2 worm cellular contexts compared by ENCODE assay signal in genomic region chrX:2553433-2553860, ce11.
TF ChIP-seq lines count a peak whose summit lies in the region.

No protein-coding gene starts in this region.

TF ChIP-seq in whole organism, L4 larva, 104 proteins besides CTCF, POLR2A, EP300 and RAD21 (continued from another document):
- TF ChIP-seq ceh-20 (GFP tag; IDR thresholded peaks at IDR 0.05; lab: Robert Waterston, UW), result peak; percentile 83
- peak in 1 of 2 experiments; percentile 95 for TF ChIP-seq unc-62 (GFP tag; optimal IDR thresholded peaks at IDR 0.05 in 1 of 2; lab: Kevin White, UChicago)
- TF ChIP-seq unc-62 (tag; optimal IDR thresholded peaks at IDR 0.05; lab: Kevin White, UChicago), result no peak
- TF ChIP-seq Y105C5A.15 (GFP tag; IDR thresholded peaks at IDR 0.05; lab: Robert Waterston, UW), result 0 out of 2 replicates have a peak, but pooled peaks have one; percentile 19
- TF ChIP-seq attf-4 (tag; optimal IDR thresholded peaks at IDR 0.05; lab: Kevin White, UChicago), result no peak
- TF ChIP-seq egl-43 (GFP tag; IDR thresholded peaks at IDR 0.05; lab: Robert Waterston, UW), result peak; percentile 94
- peak; percentile 75 for TF ChIP-seq spr-1 (tag; optimal IDR thresholded peaks at IDR 0.05; lab: Kevin White, UChicago)
- peak; percentile 66 for TF ChIP-seq Y48G9A.11 (GFP tag; IDR thresholded peaks at IDR 0.05; lab: Robert Waterston, UW)
- peak; percentile 92 for TF ChIP-seq hmg-1.1 (GFP tag; IDR thresholded peaks at IDR 0.05; lab: Robert Waterston, UW)
- TF ChIP-seq nhr-42 (GFP tag; IDR thresholded peaks at IDR 0.05; lab: Robert Waterston, UW), result peak; percentile 55; the same call in 1 of the 2 replicates
- peak; percentile 5 for TF ChIP-seq zfp-2 (tag; optimal IDR thresholded peaks at IDR 0.05; lab: Kevin White, UChicago)
- TF ChIP-seq lin-38 (GFP tag; IDR thresholded peaks at IDR 0.05; lab: Robert Waterston, UW), result peak; percentile 77
- peak; percentile 73; the same call in 1 of the 2 replicates for TF ChIP-seq D1046.2 (GFP tag; IDR thresholded peaks at IDR 0.05; lab: Robert Waterston, UW)
- TF ChIP-seq mep-1 (tag; optimal IDR thresholded peaks at IDR 0.05; lab: Kevin White, UChicago), result peak; percentile 85
- TF ChIP-seq madf-9 (GFP tag; conservative IDR thresholded peaks at IDR 0.05; lab: Robert Waterston, UW), result peak; percentile 88
- peak; percentile 81 for TF ChIP-seq F26F4.8 (GFP tag; conservative IDR thresholded peaks at IDR 0.05; lab: Robert Waterston, UW)
- TF ChIP-seq tra-1 (GFP tag; IDR thresholded peaks at IDR 0.05; lab: Robert Waterston, UW), result peak; percentile 80
- no peak for TF ChIP-seq zfp-3 (GFP tag; conservative IDR thresholded peaks at IDR 0.05; lab: Robert Waterston, UW)
- TF ChIP-seq lir-3 (tag; optimal IDR thresholded peaks at IDR 0.05; lab: Kevin White, UChicago), result peak; percentile 76
- no peak for TF ChIP-seq ceh-82 (tag; optimal IDR thresholded peaks at IDR 0.05; lab: Kevin White, UChicago)
- TF ChIP-seq egl-27 (tag; optimal IDR thresholded peaks at IDR 0.05; lab: Kevin White, UChicago), result no peak
- TF ChIP-seq F10B5.3 (tag; optimal IDR thresholded peaks at IDR 0.05; lab: Kevin White, UChicago), result peak; percentile 31
- peak; percentile 60 for TF ChIP-seq ztf-7 (tag; optimal IDR thresholded peaks at IDR 0.05; lab: Kevin White, UChicago)
- TF ChIP-seq mes-2 (tag; optimal IDR thresholded peaks at IDR 0.05; lab: Kevin White, UChicago; ENCODE audit: poor library complexity, severe bottlenecking), result peak; percentile 75
- TF ChIP-seq lin-15B (tag; optimal IDR thresholded peaks at IDR 0.05; lab: Kevin White, UChicago), result no peak
- TF ChIP-seq rbr-2 (tag; optimal IDR thresholded peaks at IDR 0.05; lab: Kevin White, UChicago), result peak; percentile 84
- peak; percentile 97 for TF ChIP-seq aha-1 (tag; lab: Kevin White, UChicago)
- peak; percentile 60 for TF ChIP-seq dmd-6 (GFP tag; IDR thresholded peaks at IDR 0.05; lab: Robert Waterston, UW)
- peak in 1 of 2 experiments; percentile 66 for TF ChIP-seq lsy-2 (tag; optimal IDR thresholded peaks at IDR 0.05; lab: Kevin White, UChicago)
- TF ChIP-seq mdl-1 (tag; optimal IDR thresholded peaks at IDR 0.05; lab: Kevin White, UChicago), result peak; percentile 14 to 85
- no peak for TF ChIP-seq snpc-4 (tag; optimal IDR thresholded peaks at IDR 0.05; lab: Kevin White, UChicago)
- TF ChIP-seq pqm-1 (tag; optimal IDR thresholded peaks at IDR 0.05; lab: Kevin White, UChicago), result no peak
- 0 out of 2 replicates have a peak, but pooled peaks have one; percentile 65 for TF ChIP-seq F44E2.7 (GFP tag; IDR thresholded peaks at IDR 0.05; lab: Robert Waterston, UW)
- TF ChIP-seq Y75B8A.6 (GFP tag; IDR thresholded peaks at IDR 0.05; lab: Robert Waterston, UW), result peak; percentile 60; the same call in 1 of the 2 replicates
- peak; percentile 61; the same call in 1 of the 2 replicates for TF ChIP-seq ceh-44 (GFP tag; IDR thresholded peaks at IDR 0.05; lab: Robert Waterston, UW)
- peak; percentile 41 for TF ChIP-seq T20F7.1 (GFP tag; optimal IDR thresholded peaks at IDR 0.05; lab: Kevin White, UChicago)
- peak; percentile 77 for TF ChIP-seq ctbp-1 (GFP tag; IDR thresholded peaks at IDR 0.05; lab: Robert Waterston, UW)
- peak; percentile 92 for TF ChIP-seq daf-19 (GFP tag; conservative IDR thresholded peaks at IDR 0.05; lab: Robert Waterston, UW)
- peak; percentile 48; the same call in 1 of the 2 replicates for TF ChIP-seq lin-29 (GFP tag; IDR thresholded peaks at IDR 0.05; lab: Robert Waterston, UW)
- TF ChIP-seq vab-7 (GFP tag; IDR thresholded peaks at IDR 0.05; lab: Robert Waterston, UW), result peak; percentile 82
- no peak for TF ChIP-seq ces-1 (GFP tag; optimal IDR thresholded peaks at IDR 0.05; lab: Kevin White, UChicago)
- no peak for TF ChIP-seq lin-39 (tag; optimal IDR thresholded peaks at IDR 0.05; lab: Kevin White, UChicago)
- peak; percentile 35 for TF ChIP-seq nhr-25 (tag; optimal IDR thresholded peaks at IDR 0.05; lab: Kevin White, UChicago; ENCODE audit: borderline replicate concordance, insufficient read depth)
- no peak for TF ChIP-seq tag-97 (GFP tag; IDR thresholded peaks at IDR 0.05; lab: Robert Waterston, UW)
- TF ChIP-seq ZK546.5 (tag; optimal IDR thresholded peaks at IDR 0.05; lab: Kevin White, UChicago), result no peak
- peak; percentile 72 for TF ChIP-seq F49E8.2 (tag; optimal IDR thresholded peaks at IDR 0.05; lab: Kevin White, UChicago; ENCODE audit: borderline replicate concordance)

TF ChIP-seq in whole organism, late embryonic, 69 proteins besides CTCF, POLR2A, EP300 and RAD21 (continued from another document):
- TF ChIP-seq sox-2 (GFP tag; IDR thresholded peaks at IDR 0.05; lab: Robert Waterston, UW), result peak; percentile 29; the same call in 1 of the 2 replicates
- no peak for TF ChIP-seq ama-1 (optimal IDR thresholded peaks at IDR 0.05; lab: Kevin White, UChicago)
- no peak for TF ChIP-seq zip-5 (tag; optimal IDR thresholded peaks at IDR 0.05; lab: Kevin White, UChicago)
- TF ChIP-seq pha-2 (tag; optimal IDR thresholded peaks at IDR 0.05; lab: Kevin White, UChicago), result peak; percentile 66
- TF ChIP-seq sox-4 (tag; optimal IDR thresholded peaks at IDR 0.05; lab: Kevin White, UChicago), result peak; percentile 39
